Worm (Caenorhabditis elegans): Measurements from ENCODE around the gene T03F7.7.

Gene T03F7.7

ce11 chrV:11311013-11311472 is at the start of gene T03F7.7:
T03F7.7 (plus strand) TSS chrV:11311422.
- TF ChIP-seq nhr-80 (tag; optimal IDR thresholded peaks at IDR 0.05) (peak; percentile 92), mel-28 (tag; optimal IDR thresholded peaks at IDR 0.05; ENCODE audit: borderline replicate concordance) (no peak)

ce11 chrV:11263025-11263424 is 48.2 kb upstream of the T03F7.7 start, which contains the start of gene F07B10.4:
F07B10.4 (minus strand) TSS chrV:11263125.
- TF ChIP-seq mcd-1 (GFP tag; IDR thresholded peaks at IDR 0.05) (no peak), T07F8.4 (tag; optimal IDR thresholded peaks at IDR 0.05) (no peak), attf-6 (GFP tag; IDR thresholded peaks at IDR 0.05) (no peak), him-1 (tag; optimal IDR thresholded peaks at IDR 0.05) (no peak), Y53F4B.3 (GFP tag; IDR thresholded peaks at IDR 0.05) (no peak), egl-44 (GFP tag; IDR thresholded peaks at IDR 0.05) (no peak), mes-4 (tag; optimal IDR thresholded peaks at IDR 0.05) (no peak)

- TF ChIP-seq snpc-3.4 (tag; optimal IDR thresholded peaks at IDR 0.05): no peak
- peak; percentile 61 for TF ChIP-seq nhr-80 (tag; optimal IDR thresholded peaks at IDR 0.05)
These were observed 45.7 kb upstream of the T03F7.7 start, which contains the start of gene cln-3.1 for ce11 chrV:11265482-11265881. cln-3.1 (minus strand) TSS chrV:11265652.

ce11 chrV:11266681-11267080 is 44.5 kb upstream of the T03F7.7 start, which contains the start of gene str-116:
str-116 (plus strand) TSS chrV:11266981.
- TF ChIP-seq dox-1 (GFP tag; IDR thresholded peaks at IDR 0.05): no peak
- no peak for TF ChIP-seq ztf-18 (tag; optimal IDR thresholded peaks at IDR 0.05)
- TF ChIP-seq lin-26 (GFP tag; IDR thresholded peaks at IDR 0.05): no peak
- no peak for TF ChIP-seq nhr-179 (tag; optimal IDR thresholded peaks at IDR 0.05)
- no peak for TF ChIP-seq snpc-4 (GFP tag; optimal IDR thresholded peaks at IDR 0.05)
- no peak for TF ChIP-seq snpc-4 (tag; optimal IDR thresholded peaks at IDR 0.05)
- no peak for TF ChIP-seq hlh-12 (tag; optimal IDR thresholded peaks at IDR 0.05)
- TF ChIP-seq bed-2 (GFP tag; IDR thresholded peaks at IDR 0.05): no peak
- no peak for TF ChIP-seq rpc-1 (optimal IDR thresholded peaks at IDR 0.05)
- TF ChIP-seq rpc-1 (tag; optimal IDR thresholded peaks at IDR 0.05): no peak
- TF ChIP-seq nhr-90 (tag; optimal IDR thresholded peaks at IDR 0.05): no peak
- no peak for TF ChIP-seq rcor-1 (GFP tag; IDR thresholded peaks at IDR 0.05)
- no peak for TF ChIP-seq ekl-4 (GFP tag; IDR thresholded peaks at IDR 0.05)
- TF ChIP-seq lin-54 (GFP tag; optimal IDR thresholded peaks at IDR 0.05): no peak
- no peak for TF ChIP-seq ceh-100 (GFP tag; IDR thresholded peaks at IDR 0.05)
- TF ChIP-seq ets-4 (GFP tag; optimal IDR thresholded peaks at IDR 0.05): no peak
- TF ChIP-seq aptf-3 (GFP tag; IDR thresholded peaks at IDR 0.05): no peak
- TF ChIP-seq F22D6.2 (tag; optimal IDR thresholded peaks at IDR 0.05): no peak
- no peak for TF ChIP-seq rec-8 (tag; optimal IDR thresholded peaks at IDR 0.05)

ce11 chrV:11268791-11269190 is 42.4 kb upstream of the T03F7.7 start, which contains the start of gene str-115:
str-115 (plus strand) TSS chrV:11269091.
- no peak for TF ChIP-seq K11D2.4 (GFP tag; IDR thresholded peaks at IDR 0.05)
- no peak for TF ChIP-seq madf-10 (tag; optimal IDR thresholded peaks at IDR 0.05)
- TF ChIP-seq lsy-27 (tag; optimal IDR thresholded peaks at IDR 0.05; ENCODE audit: borderline replicate concordance, insufficient read depth): no peak
- no peak for TF ChIP-seq dpff-1 (tag; optimal IDR thresholded peaks at IDR 0.05)
- TF ChIP-seq tlf-1 (GFP tag; optimal IDR thresholded peaks at IDR 0.05): no peak
- no peak for TF ChIP-seq zfh-2 (GFP tag; conservative IDR thresholded peaks at IDR 0.05)
- no peak for TF ChIP-seq hmg-1.2 (GFP tag; IDR thresholded peaks at IDR 0.05)
- no peak for TF ChIP-seq ztf-28 (GFP tag; IDR thresholded peaks at IDR 0.05)
- TF ChIP-seq F55B11.4 (tag; optimal IDR thresholded peaks at IDR 0.05; ENCODE audit: borderline replicate concordance, insufficient read depth): no peak
- no peak for TF ChIP-seq rec-8 (tag; optimal IDR thresholded peaks at IDR 0.05)
- no peak for TF ChIP-seq ztf-26 (tag; optimal IDR thresholded peaks at IDR 0.05)
- TF ChIP-seq F10E7.11 (tag; optimal IDR thresholded peaks at IDR 0.05): no peak
- TF ChIP-seq lin-26 (GFP tag; IDR thresholded peaks at IDR 0.05): no peak
- TF ChIP-seq attf-6 (GFP tag; IDR thresholded peaks at IDR 0.05): no peak
- TF ChIP-seq B0035.1 (tag; optimal IDR thresholded peaks at IDR 0.05): no peak
- TF ChIP-seq F49E8.2 (tag; optimal IDR thresholded peaks at IDR 0.05; ENCODE audit: insufficient read depth): no peak

All from whole organism, young adult.